Fruit fly (Drosophila melanogaster): ENCODE data around the gene CG12065.

Gene CG12065

dm6 chrX:8592437-8593158, 18.5 kb downstream of the CG12065 start (continued):
- TF ChIP-seq CG6854 (GFP tag; optimal IDR thresholded peaks at IDR 0.05), result no peak
- TF ChIP-seq CG4282 (GFP tag; optimal IDR thresholded peaks at IDR 0.05), result no peak
- no peak for TF ChIP-seq CG13775 (GFP tag; optimal IDR thresholded peaks at IDR 0.05)
- no peak for TF ChIP-seq Dp (GFP tag; optimal IDR thresholded peaks at IDR 0.05)
- no peak for TF ChIP-seq CG12104 (GFP tag; optimal IDR thresholded peaks at IDR 0.05)
- TF ChIP-seq CG3726 (GFP tag; IDR thresholded peaks at IDR 0.05), result no peak
- TF ChIP-seq TFAM (GFP tag; optimal IDR thresholded peaks at IDR 0.05), result no peak
- no peak for TF ChIP-seq CG6654 (GFP tag; optimal IDR thresholded peaks at IDR 0.05)
- TF ChIP-seq wdn (GFP tag; IDR thresholded peaks at IDR 0.05), result no peak
- TF ChIP-seq CG2875 (GFP tag; optimal IDR thresholded peaks at IDR 0.05), result no peak
- TF ChIP-seq Meics (GFP tag; optimal IDR thresholded peaks at IDR 0.05), result no peak
- TF ChIP-seq cwo (GFP tag; optimal IDR thresholded peaks at IDR 0.05), result no peak
- no peak for TF ChIP-seq Deaf1 (tag; optimal IDR thresholded peaks at IDR 0.05)
- TF ChIP-seq Bteb2 (GFP tag; optimal IDR thresholded peaks at IDR 0.05), result no peak
- no peak for TF ChIP-seq CG12769 (tag; optimal IDR thresholded peaks at IDR 0.05)
- peak; percentile 23 for TF ChIP-seq CG17359 (tag; optimal IDR thresholded peaks at IDR 0.05)
- no peak for TF ChIP-seq hb (GFP tag; IDR thresholded peaks at IDR 0.05; ENCODE audit: partially characterized antibody)
- TF ChIP-seq pho (GFP tag; optimal IDR thresholded peaks at IDR 0.05), result no peak
- peak; percentile 97 for TF ChIP-seq nom (GFP tag; optimal IDR thresholded peaks at IDR 0.05)
- no peak for TF ChIP-seq sens-2 (GFP tag; IDR thresholded peaks at IDR 0.05)
- TF ChIP-seq hth (optimal IDR thresholded peaks at IDR 0.05), result no peak
- no peak for TF ChIP-seq trh (GFP tag; optimal IDR thresholded peaks at IDR 0.05)
- TF ChIP-seq CG14667 (GFP tag; IDR thresholded peaks at IDR 0.05), result no peak
- TF ChIP-seq dpn (GFP tag; optimal IDR thresholded peaks at IDR 0.05), result no peak
- peak; percentile 23 for TF ChIP-seq sqz (GFP tag; optimal IDR thresholded peaks at IDR 0.05)
- no peak for TF ChIP-seq Hand (GFP tag; optimal IDR thresholded peaks at IDR 0.05)
- TF ChIP-seq CG13894 (tag; optimal IDR thresholded peaks at IDR 0.05), result no peak
- no peak for TF ChIP-seq ci (GFP tag; IDR thresholded peaks at IDR 0.05)
- TF ChIP-seq Lhr (GFP tag; optimal IDR thresholded peaks at IDR 0.05), result no peak
- TF ChIP-seq lbe (GFP tag; optimal IDR thresholded peaks at IDR 0.05), result peak; percentile 2
- no peak for TF ChIP-seq gem (tag; optimal IDR thresholded peaks at IDR 0.05)
- no peak for TF ChIP-seq CG12659 (GFP tag; optimal IDR thresholded peaks at IDR 0.05)
- TF ChIP-seq CG12219 (GFP tag; optimal IDR thresholded peaks at IDR 0.05), result no peak
- peak; percentile 2 for TF ChIP-seq kah (GFP tag; optimal IDR thresholded peaks at IDR 0.05)
- no peak for TF ChIP-seq CG15514 (GFP tag; optimal IDR thresholded peaks at IDR 0.05)
- no peak for TF ChIP-seq D19A (tag; optimal IDR thresholded peaks at IDR 0.05)
- no peak for TF ChIP-seq Opbp (GFP tag; IDR thresholded peaks at IDR 0.05; ENCODE audit: partially characterized antibody)
- TF ChIP-seq NfI (GFP tag; optimal IDR thresholded peaks at IDR 0.05), result no peak
- peak in 1 of 2 experiments; percentile 50 for TF ChIP-seq bsh (GFP tag; optimal IDR thresholded peaks at IDR 0.05)
- TF ChIP-seq pros (GFP tag; optimal IDR thresholded peaks at IDR 0.05), result peak; percentile 32
- TF ChIP-seq lmd (GFP tag; IDR thresholded peaks at IDR 0.05), result no peak
- TF ChIP-seq CG9727 (GFP tag; optimal IDR thresholded peaks at IDR 0.05), result no peak
- peak in 1 of 2 experiments; percentile 65 for TF ChIP-seq Eip74EF (GFP tag; optimal IDR thresholded peaks at IDR 0.05)
- no peak for TF ChIP-seq gfzf (GFP tag; optimal IDR thresholded peaks at IDR 0.05)
- no peak for TF ChIP-seq CG18011 (GFP tag; optimal IDR thresholded peaks at IDR 0.05)
- no peak for TF ChIP-seq fd64A (GFP tag; optimal IDR thresholded peaks at IDR 0.05)
- TF ChIP-seq org-1 (GFP tag; optimal IDR thresholded peaks at IDR 0.05), result no peak
- TF ChIP-seq btn (GFP tag; optimal IDR thresholded peaks at IDR 0.05), result no peak
- TF ChIP-seq CG11093 (GFP tag; IDR thresholded peaks at IDR 0.05), result no peak

All from whole organism, embryonic.